Worm (Caenorhabditis elegans) whole organism, mixed stage, embryonic: ENCODE results near the gene M05D6.5.

Experiments
- elt-1 ChIP-seq: sonication (generic microtip); optimal IDR thresholded peaks from 2 replicates; lab custom pipeline; 2017; ENCODE audit warnings: missing genetic modification characterization, mild to moderate bottlenecking, missing compliant biosample characterization, antibody characterized with exemption, moderate library complexity, borderline replicate concordance; ENCODE audit not compliant: insufficient read depth
- hlh-1 ChIP-seq: fragments of 150-350 bp; optimal IDR thresholded peaks from 2 replicates; lab custom pipeline; 2014; ENCODE audit warnings: missing biosample characterization, missing genetic modification reagents, missing genetic modification characterization
- mep-1 ChIP-seq: fragments of 150-350 bp; optimal IDR thresholded peaks from 2 replicates; lab custom pipeline; 2017; ENCODE audit warnings: missing biosample characterization, missing genetic modification reagents, missing genetic modification characterization, inconsistent platforms
- nhr-12 ChIP-seq: fragments of 150-350 bp; optimal IDR thresholded peaks from 2 replicates; lab custom pipeline; 2014; ENCODE audit warnings: missing biosample characterization, missing genetic modification characterization
- nhr-2 ChIP-seq: fragments of 150-350 bp; optimal IDR thresholded peaks from 2 replicates; lab custom pipeline; 2014; ENCODE audit warnings: missing biosample characterization, missing genetic modification characterization
- nhr-237 ChIP-seq: fragments of 150-350 bp; optimal IDR thresholded peaks from 2 replicates; lab custom pipeline; 2014; ENCODE audit warnings: missing biosample characterization, missing genetic modification characterization
- nhr-28 ChIP-seq: fragments of 150-350 bp; optimal IDR thresholded peaks from 2 replicates; lab custom pipeline; 2014; ENCODE audit warnings: missing biosample characterization, missing genetic modification characterization
- pha-4 ChIP-seq: fragments of 150-350 bp; optimal IDR thresholded peaks from 2 replicates; lab custom pipeline; 2018; ENCODE audit warnings: missing biosample characterization, missing genetic modification reagents, missing genetic modification characterization
- snpc-4 ChIP-seq: fragments of 150-350 bp; optimal IDR thresholded peaks from 2 replicates; lab custom pipeline; 2014; ENCODE audit warnings: missing biosample characterization, missing genetic modification characterization
- tbx-8 ChIP-seq: fragments of 200-800 bp; sonication (Bioruptor generic); optimal IDR thresholded peaks from 2 replicates; lab custom pipeline; 2018; ENCODE audit warnings: mild to moderate bottlenecking, missing genetic modification characterization, moderate library complexity, missing compliant biosample characterization
- unc-39 ChIP-seq: fragments of 150-350 bp; optimal IDR thresholded peaks from 2 replicates; lab custom pipeline; 2014; ENCODE audit warnings: missing biosample characterization, missing genetic modification characterization
- unc-62 ChIP-seq: fragments of 150-350 bp; optimal IDR thresholded peaks from 2 replicates; lab custom pipeline; 2014; ENCODE audit warnings: missing biosample characterization, missing genetic modification reagents, missing genetic modification characterization
- ztf-11 ChIP-seq: fragments of 150-350 bp; optimal IDR thresholded peaks from 2 replicates; lab custom pipeline; 2014; ENCODE audit warnings: missing biosample characterization, missing genetic modification characterization

DNA sequence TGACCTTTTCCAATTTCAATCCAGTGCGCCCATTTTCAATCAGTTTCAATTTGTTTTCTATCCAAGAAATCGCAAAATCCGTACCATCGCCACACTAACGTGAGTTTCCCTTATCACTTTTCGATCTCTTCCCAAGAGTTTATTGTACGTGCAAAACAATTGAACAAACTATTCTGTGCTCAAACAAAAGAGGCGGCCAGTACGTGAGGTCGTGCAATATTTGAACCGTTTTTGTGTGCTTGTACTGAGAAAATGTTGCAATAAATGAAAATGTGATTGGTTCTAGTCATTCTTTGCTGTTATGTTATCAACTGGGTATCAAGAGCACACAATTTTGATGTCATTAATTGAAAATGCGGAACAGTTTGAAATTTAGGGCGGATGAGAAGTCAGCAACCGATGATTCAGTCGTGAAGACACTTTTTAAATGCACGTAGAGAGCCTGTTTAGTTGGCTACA, 32.3 kb downstream of the M05D6.5 start, which contains the start of gene F22B5.4:
- TF ChIP-seq unc-62 (GFP tag; lab: Kevin White, UChicago) (no peak), nhr-28 (tag; lab: Kevin White, UChicago) (no peak), unc-39 (no peak), elt-1 (tag; lab: Kevin White, UChicago) (no peak), nhr-12 (tag; lab: Kevin White, UChicago) (no peak), nhr-2 (tag; lab: Kevin White, UChicago) (no peak), pha-4 (no peak), tbx-8 (no peak), ztf-11 (no peak), hlh-1 (tag; lab: Kevin White, UChicago) (no peak), nhr-237 (tag; lab: Kevin White, UChicago) (no peak), mep-1 (tag; lab: Kevin White, UChicago) (no peak), snpc-4 (no peak)
